Worm (Caenorhabditis elegans): ENCODE measurements around the gene nduv-3.

nduv-3 gene

DNA sequence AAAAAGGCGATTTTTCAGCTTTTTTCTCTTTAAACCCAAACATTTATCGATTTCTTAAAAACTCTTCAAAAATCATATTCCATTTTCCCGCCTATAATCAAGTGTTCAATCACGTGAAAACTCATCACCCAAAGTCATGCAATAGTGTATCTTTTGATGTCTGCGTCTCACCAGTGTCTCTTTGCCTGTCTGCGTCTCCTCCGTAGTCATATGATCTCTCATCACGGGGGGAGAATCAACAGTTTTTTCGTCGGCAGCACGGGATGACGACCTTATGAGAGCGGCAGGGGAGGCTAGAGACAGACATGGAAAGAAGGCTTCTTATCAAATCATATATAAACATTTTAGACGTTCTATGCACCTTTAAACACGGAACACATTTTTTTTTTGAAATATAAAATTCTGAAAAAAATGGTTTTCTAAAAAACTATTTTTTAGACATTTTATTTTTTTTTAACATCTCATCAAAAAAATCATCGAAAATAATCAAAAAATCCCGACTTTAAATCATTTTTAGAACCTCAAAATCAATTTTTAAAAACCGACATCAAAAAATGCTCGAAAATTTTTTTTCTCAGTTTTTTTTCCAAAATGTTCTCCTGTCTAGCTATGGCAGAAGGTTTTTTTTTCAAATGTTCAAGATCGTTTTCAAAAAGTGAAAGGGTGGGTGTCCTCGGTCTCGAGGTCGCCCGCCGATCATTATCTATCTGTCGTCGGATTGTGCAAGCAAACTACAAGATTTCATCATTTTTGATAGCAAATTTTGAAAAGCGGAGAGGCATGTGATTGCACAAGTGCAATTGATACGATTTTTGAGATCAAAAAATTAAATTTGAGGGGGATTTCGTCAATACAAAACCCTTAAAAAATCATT lies 38.9 kb upstream of the nduv-3 start (continued):
- TF ChIP-seq dmd-8 (GFP tag; IDR thresholded peaks at IDR 0.05), result no peak
- TF ChIP-seq ztf-7 (tag; optimal IDR thresholded peaks at IDR 0.05), result peak; percentile 90
- TF ChIP-seq ama-1 (optimal IDR thresholded peaks at IDR 0.05), result peak; percentile 86
- peak; percentile 99 for TF ChIP-seq ceh-20 (GFP tag; IDR thresholded peaks at IDR 0.05)
- peak; percentile 95 for TF ChIP-seq hmg-1.1 (GFP tag; IDR thresholded peaks at IDR 0.05)
- TF ChIP-seq hlh-30 (tag; optimal IDR thresholded peaks at IDR 0.05; ENCODE audit: insufficient read depth), result peak; percentile 100
- no peak for TF ChIP-seq tag-97 (GFP tag; IDR thresholded peaks at IDR 0.05)
- TF ChIP-seq duxl-1 (tag; optimal IDR thresholded peaks at IDR 0.05; ENCODE audit: poor library complexity), result peak; percentile 90
- peak; percentile 86 for TF ChIP-seq set-16 (GFP tag; IDR thresholded peaks at IDR 0.05)
- no peak for TF ChIP-seq ztf-11 (tag; optimal IDR thresholded peaks at IDR 0.05)
- peak; percentile 84 for TF ChIP-seq lin-38 (GFP tag; IDR thresholded peaks at IDR 0.05)
- TF ChIP-seq cey-2 (tag; optimal IDR thresholded peaks at IDR 0.05; ENCODE audit: borderline replicate concordance, insufficient read depth), result peak; percentile 73
- peak; percentile 99 for TF ChIP-seq zfp-3 (GFP tag; conservative IDR thresholded peaks at IDR 0.05)
- TF ChIP-seq dmd-9 (GFP tag; IDR thresholded peaks at IDR 0.05), result peak; percentile 83
- TF ChIP-seq mxl-2 (GFP tag; conservative IDR thresholded peaks at IDR 0.05), result peak; percentile 96
- peak; percentile 100 for TF ChIP-seq hlh-11 (tag; optimal IDR thresholded peaks at IDR 0.05)
- no peak for TF ChIP-seq ces-1 (GFP tag; optimal IDR thresholded peaks at IDR 0.05)
- peak; percentile 59 to 90 for TF ChIP-seq daf-16 (GFP tag; optimal IDR thresholded peaks at IDR 0.05)
- TF ChIP-seq daf-16 (tag; optimal IDR thresholded peaks at IDR 0.05), result peak; percentile 97
- peak; percentile 93 for TF ChIP-seq saeg-2 (GFP tag; IDR thresholded peaks at IDR 0.05)
- peak; percentile 62 for TF ChIP-seq F37D6.2 (tag; optimal IDR thresholded peaks at IDR 0.05)
- no peak for TF ChIP-seq unc-39 (tag; optimal IDR thresholded peaks at IDR 0.05)
- peak; percentile 86 for TF ChIP-seq nhr-76 (tag; optimal IDR thresholded peaks at IDR 0.05)
- TF ChIP-seq nhr-28 (tag; optimal IDR thresholded peaks at IDR 0.05), result peak; percentile 99
- TF ChIP-seq ceh-44 (GFP tag; IDR thresholded peaks at IDR 0.05), result 0 out of 2 replicates have a peak, but pooled peaks have one; percentile 37
- peak; percentile 97 for TF ChIP-seq mep-1 (tag; optimal IDR thresholded peaks at IDR 0.05)
- TF ChIP-seq ceh-62 (tag; optimal IDR thresholded peaks at IDR 0.05), result no peak
- TF ChIP-seq mdl-1 (tag; optimal IDR thresholded peaks at IDR 0.05), result peak; percentile 86 to 97
- TF ChIP-seq ceh-82 (tag; optimal IDR thresholded peaks at IDR 0.05), result no peak
- TF ChIP-seq fkh-10 (GFP tag; optimal IDR thresholded peaks at IDR 0.05), result peak; percentile 65
- TF ChIP-seq nhr-25 (tag; optimal IDR thresholded peaks at IDR 0.05; ENCODE audit: borderline replicate concordance, insufficient read depth), result peak; percentile 79
- peak; percentile 40 for TF ChIP-seq Y5F2A.4 (GFP tag; optimal IDR thresholded peaks at IDR 0.05)
- peak; percentile 86 for TF ChIP-seq rbr-2 (tag; optimal IDR thresholded peaks at IDR 0.05)
- no peak for TF ChIP-seq lir-3 (tag; optimal IDR thresholded peaks at IDR 0.05)
- peak; percentile 84 for TF ChIP-seq mxl-3 (GFP tag; optimal IDR thresholded peaks at IDR 0.05)
- TF ChIP-seq lin-13 (GFP tag; optimal IDR thresholded peaks at IDR 0.05), result peak; percentile 84
- peak; percentile 82 for TF ChIP-seq egl-43 (GFP tag; IDR thresholded peaks at IDR 0.05)
- peak; percentile 65; the same call in 1 of the 2 replicates for TF ChIP-seq ZK337.2 (GFP tag; IDR thresholded peaks at IDR 0.05)
- peak; percentile 98 for TF ChIP-seq Y75B8A.6 (GFP tag; IDR thresholded peaks at IDR 0.05)
- TF ChIP-seq dpl-1 (GFP tag; optimal IDR thresholded peaks at IDR 0.05), result peak; percentile 82
- peak; percentile 88 to 95 for TF ChIP-seq lsy-2 (tag; optimal IDR thresholded peaks at IDR 0.05)
- TF ChIP-seq sdz-12 (GFP tag; optimal IDR thresholded peaks at IDR 0.05), result peak; percentile 81
- TF ChIP-seq D1046.2 (GFP tag; IDR thresholded peaks at IDR 0.05), result peak; percentile 84
- peak; percentile 98 for TF ChIP-seq nhr-77 (tag; optimal IDR thresholded peaks at IDR 0.05)
- peak; percentile 96 for TF ChIP-seq nhr-48 (tag; optimal IDR thresholded peaks at IDR 0.05)
- peak; percentile 93 for TF ChIP-seq pha-4 (GFP tag; IDR thresholded peaks at IDR 0.05)
- TF ChIP-seq pha-4 (tag; optimal IDR thresholded peaks at IDR 0.05), result peak; percentile 94
- peak; percentile 48 for TF ChIP-seq snpc-1.2 (GFP tag; IDR thresholded peaks at IDR 0.05)
- TF ChIP-seq nhr-111 (GFP tag; optimal IDR thresholded peaks at IDR 0.05), result no peak

All from whole organism, L4 larva.